Worm (Caenorhabditis elegans): Measurements from ENCODE around the gene pph-6.
A peak's percentile ranks its signal among the peaks of the same experiment; 100 is the strongest.

Gene pph-6

ce11 chrIII:3476245-3476644 lies 14.7 kb downstream of the pph-6 start (continued):
- peak; percentile 82 for TF ChIP-seq ceh-63 (GFP tag; optimal IDR thresholded peaks at IDR 0.05)
- TF ChIP-seq ets-5 (GFP tag; IDR thresholded peaks at IDR 0.05) = no peak
- no peak for TF ChIP-seq hlh-4 (tag; optimal IDR thresholded peaks at IDR 0.05)
- TF ChIP-seq pax-3 (tag; optimal IDR thresholded peaks at IDR 0.05) = peak; percentile 96
- no peak for TF ChIP-seq tlp-1 (tag; optimal IDR thresholded peaks at IDR 0.05)
- no peak for TF ChIP-seq ama-1 (optimal IDR thresholded peaks at IDR 0.05)
- TF ChIP-seq efl-1 (optimal IDR thresholded peaks at IDR 0.05) = peak; percentile 14 to 23
- peak; percentile 14 to 91 for TF ChIP-seq efl-1 (GFP tag; optimal IDR thresholded peaks at IDR 0.05 in 1 of 2)
- TF ChIP-seq egl-13 (tag; optimal IDR thresholded peaks at IDR 0.05) = peak; percentile 65
- TF ChIP-seq sox-4 (tag; optimal IDR thresholded peaks at IDR 0.05) = peak; percentile 76
- no peak for TF ChIP-seq lin-39 (tag; optimal IDR thresholded peaks at IDR 0.05)
- TF ChIP-seq hpl-2 (GFP tag; optimal IDR thresholded peaks at IDR 0.05) = no peak
- no peak for TF ChIP-seq pag-3 (tag; optimal IDR thresholded peaks at IDR 0.05; ENCODE audit: borderline replicate concordance, insufficient read depth)
- TF ChIP-seq ceh-82 (tag; optimal IDR thresholded peaks at IDR 0.05) = no peak
- TF ChIP-seq mef-2 (tag; optimal IDR thresholded peaks at IDR 0.05) = no peak
- no peak for TF ChIP-seq fkh-10 (GFP tag; optimal IDR thresholded peaks at IDR 0.05)
- peak; percentile 81 for TF ChIP-seq ceh-90 (tag; optimal IDR thresholded peaks at IDR 0.05)
- TF ChIP-seq snpc-4 (tag; optimal IDR thresholded peaks at IDR 0.05) = no peak
- TF ChIP-seq nhr-47 (tag; optimal IDR thresholded peaks at IDR 0.05) = peak; percentile 77
- TF ChIP-seq unc-62 (GFP tag; optimal IDR thresholded peaks at IDR 0.05) = no peak
- TF ChIP-seq C16A3.4 (tag; optimal IDR thresholded peaks at IDR 0.05) = no peak
- no peak for TF ChIP-seq sup-37 (GFP tag; optimal IDR thresholded peaks at IDR 0.05)
- no peak for TF ChIP-seq sptf-1 (tag; optimal IDR thresholded peaks at IDR 0.05)
- TF ChIP-seq tbx-2 (tag; optimal IDR thresholded peaks at IDR 0.05) = peak; percentile 73
- TF ChIP-seq ceh-88 (GFP tag; IDR thresholded peaks at IDR 0.05) = peak; percentile 65; the same call in 1 of the 2 replicates
- no peak for TF ChIP-seq mdl-1 (tag; optimal IDR thresholded peaks at IDR 0.05)
- TF ChIP-seq alr-1 (tag; optimal IDR thresholded peaks at IDR 0.05; ENCODE audit: borderline replicate concordance) = no peak
- no peak for TF ChIP-seq ces-1 (GFP tag; optimal IDR thresholded peaks at IDR 0.05)
- TF ChIP-seq aly-2 (tag; optimal IDR thresholded peaks at IDR 0.05) = peak; percentile 1
- TF ChIP-seq fos-1 (tag; optimal IDR thresholded peaks at IDR 0.05) = no peak
- peak; percentile 69 for TF ChIP-seq nhr-71 (tag; optimal IDR thresholded peaks at IDR 0.05)
- TF ChIP-seq unc-30 (tag; optimal IDR thresholded peaks at IDR 0.05) = no peak
- no peak for TF ChIP-seq aha-1 (tag; optimal IDR thresholded peaks at IDR 0.05)
- no peak for TF ChIP-seq ceh-8 (GFP tag; optimal IDR thresholded peaks at IDR 0.05)
- TF ChIP-seq zag-1 (tag; optimal IDR thresholded peaks at IDR 0.05) = no peak
- TF ChIP-seq skn-1 (tag; optimal IDR thresholded peaks at IDR 0.05) = no peak
- peak; percentile 59 for TF ChIP-seq dsc-1 (tag; optimal IDR thresholded peaks at IDR 0.05)
- TF ChIP-seq lir-3 (tag; optimal IDR thresholded peaks at IDR 0.05; ENCODE audit: poor library complexity) = peak; percentile 82
- TF ChIP-seq mep-1 (tag; optimal IDR thresholded peaks at IDR 0.05) = no peak
- TF ChIP-seq elt-3 (tag; optimal IDR thresholded peaks at IDR 0.05) = no peak
- TF ChIP-seq ztf-11 (tag; optimal IDR thresholded peaks at IDR 0.05) = peak in 1 of 2 experiments; percentile 86
- no peak for TF ChIP-seq nhr-11 (tag; optimal IDR thresholded peaks at IDR 0.05)
- peak; percentile 86 for TF ChIP-seq nhr-90 (tag; optimal IDR thresholded peaks at IDR 0.05; ENCODE audit: poor library complexity)
- peak; percentile 31 for TF ChIP-seq irx-1 (tag; optimal IDR thresholded peaks at IDR 0.05)
- peak; percentile 59 for TF ChIP-seq nhr-20 (tag; optimal IDR thresholded peaks at IDR 0.05)
- no peak for TF ChIP-seq dpl-1 (GFP tag; optimal IDR thresholded peaks at IDR 0.05)
- no peak for TF ChIP-seq jun-1 (tag; optimal IDR thresholded peaks at IDR 0.05)
